Worm (Caenorhabditis elegans) whole organism, L3 larva: ENCODE data around the gene nas-9.

ENCODE experiments used
- ama-1 ChIP-seq: fragments of 150-350 bp; optimal IDR thresholded peaks from 2 replicates; lab custom pipeline; 2018
- ceh-82 ChIP-seq: fragments of 150-350 bp; optimal IDR thresholded peaks from 2 replicates; lab custom pipeline; 2014; ENCODE audit warnings: missing biosample characterization, missing genetic modification characterization
- fos-1 ChIP-seq: fragments of 150-350 bp; optimal IDR thresholded peaks from 2 replicates; lab custom pipeline; 2014; ENCODE audit warnings: missing biosample characterization, missing genetic modification characterization
- lin-15B ChIP-seq: fragments of 150-350 bp; optimal IDR thresholded peaks from 2 replicates; lab custom pipeline; 2014; ENCODE audit warnings: missing biosample characterization, missing genetic modification characterization
- lin-39 ChIP-seq: fragments of 150-350 bp; optimal IDR thresholded peaks from 2 replicates; lab custom pipeline; 2018; ENCODE audit warnings: missing biosample characterization, missing genetic modification reagents, missing genetic modification characterization
- nhr-11 ChIP-seq: fragments of 150-350 bp; optimal IDR thresholded peaks from 2 replicates; lab custom pipeline; 2014; ENCODE audit warnings: missing biosample characterization, missing genetic modification characterization
- nhr-12 ChIP-seq: fragments of 150-350 bp; optimal IDR thresholded peaks from 2 replicates; lab custom pipeline; 2014; ENCODE audit warnings: missing biosample characterization, missing genetic modification characterization
- nhr-237 ChIP-seq: fragments of 150-350 bp; optimal IDR thresholded peaks from 2 replicates; lab custom pipeline; 2014; ENCODE audit warnings: missing biosample characterization, missing genetic modification characterization
- nhr-76 ChIP-seq: fragments of 150-350 bp; sonication (generic microtip); optimal IDR thresholded peaks from 5 replicates; lab custom pipeline; 2014; ENCODE audit warnings: missing biosample characterization, missing genetic modification characterization
- skn-1 ChIP-seq: fragments of 150-350 bp; optimal IDR thresholded peaks from 2 replicates; lab custom pipeline; 2014; ENCODE audit warnings: missing biosample characterization, missing genetic modification characterization
- snpc-4 ChIP-seq: fragments of 150-350 bp; optimal IDR thresholded peaks from 2 replicates; lab custom pipeline; 2014; ENCODE audit warnings: missing biosample characterization, missing genetic modification characterization
- unc-62 ChIP-seq: fragments of 150-350 bp; sonication (generic microtip); optimal IDR thresholded peaks from 4 replicates; lab custom pipeline; 2014; ENCODE audit warnings: missing biosample characterization, missing genetic modification reagents, missing genetic modification characterization

ce11 chrV:4877587-4877986 is 37.8 kb upstream of the nas-9 start, which contains the start of gene T19H12.6:
- TF ChIP-seq lin-39 (no peak), nhr-76 (tag; lab: Kevin White, UChicago) (no peak), nhr-11 (no peak), ceh-82 (tag; lab: Kevin White, UChicago) (no peak), skn-1 (tag; lab: Kevin White, UChicago) (no peak), snpc-4 (no peak), ama-1 (lab: Kevin White, UChicago) (no peak), nhr-12 (tag; lab: Kevin White, UChicago) (no peak), lin-15B (tag; lab: Kevin White, UChicago) (no peak), nhr-237 (no peak), unc-62 (GFP tag; lab: Kevin White, UChicago) (no peak), fos-1 (no peak)
